Fruit fly (Drosophila melanogaster) whole organism, adult: ENCODE data around the gene mib1.

ENCODE experiments used
- CG11617 ChIP-seq: fragments of 200-800 bp; sonication (Bioruptor generic); optimal IDR thresholded peaks from 2 replicates; lab custom pipeline; 2017; ENCODE audit warnings: mild to moderate bottlenecking, missing biosample characterization, missing genetic modification reagents, missing genetic modification characterization
- CG12768 ChIP-seq: fragments of 200-800 bp; sonication (Bioruptor generic); optimal IDR thresholded peaks from 2 replicates; lab custom pipeline; 2017; ENCODE audit warnings: missing biosample characterization, missing genetic modification characterization, mild to moderate bottlenecking, moderate library complexity, missing genetic modification reagents
- CG14711 ChIP-seq: fragments of 200-800 bp; sonication (Bioruptor generic); optimal IDR thresholded peaks from 2 replicates; lab custom pipeline; 2018; ENCODE audit warnings: missing biosample characterization, mild to moderate bottlenecking, missing genetic modification characterization, moderate library complexity
- CG1620 ChIP-seq: fragments of 200-800 bp; sonication (Bioruptor generic); optimal IDR thresholded peaks from 2 replicates; lab custom pipeline; 2016; ENCODE audit warnings: missing biosample characterization, missing genetic modification characterization
- CG33017 ChIP-seq: fragments of 200-800 bp; sonication (Bioruptor generic); optimal IDR thresholded peaks from 2 replicates; lab custom pipeline; 2018; ENCODE audit warnings: missing biosample characterization, mild to moderate bottlenecking, missing genetic modification characterization, moderate library complexity
- CG5204 ChIP-seq: fragments of 200-800 bp; sonication (Bioruptor generic); optimal IDR thresholded peaks from 2 replicates; lab custom pipeline; 2016; ENCODE audit warnings: missing biosample characterization, missing genetic modification characterization
- CG7045 ChIP-seq: fragments of 200-800 bp; sonication (Bioruptor generic); optimal IDR thresholded peaks from 2 replicates; lab custom pipeline; 2017; ENCODE audit warnings: missing biosample characterization, mild to moderate bottlenecking, missing genetic modification characterization
- CG7101 ChIP-seq: fragments of 200-800 bp; sonication (Bioruptor generic); optimal IDR thresholded peaks from 2 replicates; lab custom pipeline; 2018; ENCODE audit warnings: missing biosample characterization, mild to moderate bottlenecking, missing genetic modification characterization, moderate library complexity
- Clk ChIP-seq: fragments of 200-800 bp; sonication (Bioruptor generic); optimal IDR thresholded peaks from 2 replicates; lab custom pipeline; 2017; ENCODE audit warnings: missing biosample characterization, missing genetic modification characterization
- Crg-1 ChIP-seq: fragments of 200-800 bp; sonication (Bioruptor generic); optimal IDR thresholded peaks from 2 replicates; lab custom pipeline; 2016; ENCODE audit warnings: missing biosample characterization, missing genetic modification characterization
- Hr96 ChIP-seq: fragments of 200-800 bp; sonication (Bioruptor generic); optimal IDR thresholded peaks from 2 replicates; lab custom pipeline; 2016; ENCODE audit warnings: missing biosample characterization, missing genetic modification characterization
- Mnt ChIP-seq: fragments of 200-800 bp; sonication (Bioruptor generic); optimal IDR thresholded peaks from 2 replicates; lab custom pipeline; 2016; ENCODE audit warnings: missing biosample characterization, mild to moderate bottlenecking, missing genetic modification characterization
- bab1 ChIP-seq: fragments of 200-800 bp; sonication (Bioruptor generic); optimal IDR thresholded peaks from 3 replicates; lab custom pipeline; 2019; ENCODE audit warnings: missing biosample characterization, mild to moderate bottlenecking, missing genetic modification characterization, moderate library complexity
- cic ChIP-seq: fragments of 200-800 bp; sonication (Bioruptor generic); optimal IDR thresholded peaks from 2 replicates; lab custom pipeline; 2017; ENCODE audit warnings: missing biosample characterization, mild to moderate bottlenecking, missing genetic modification characterization, moderate library complexity
- cnc ChIP-seq, 2 experiments: fragments of >200 bp; optimal IDR thresholded peaks; 2 replicates each; lab custom pipeline; 2017
- kay ChIP-seq: fragments of 200-800 bp; sonication (Bioruptor generic); peaks from one replicate; lab custom pipeline; 2016; ENCODE audit warnings: missing biosample characterization, missing genetic modification characterization, borderline replicate concordance
- ovo ChIP-seq: fragments of 200-800 bp; sonication (Bioruptor generic); optimal IDR thresholded peaks from 2 replicates; lab custom pipeline; 2016; ENCODE audit warnings: missing biosample characterization, missing genetic modification characterization
- pad ChIP-seq: fragments of 200-800 bp; sonication (Bioruptor generic); optimal IDR thresholded peaks from 3 replicates; lab custom pipeline; 2017; ENCODE audit warnings: missing biosample characterization, missing genetic modification characterization, mild to moderate bottlenecking, moderate library complexity, missing genetic modification reagents
- tj ChIP-seq: fragments of 200-800 bp; sonication (Bioruptor generic); optimal IDR thresholded peaks from 3 replicates; lab custom pipeline; 2017; ENCODE audit warnings: missing biosample characterization, mild to moderate bottlenecking, missing genetic modification characterization, moderate library complexity
- toe ChIP-seq: fragments of 200-800 bp; sonication (Bioruptor generic); optimal IDR thresholded peaks from 2 replicates; lab custom pipeline; 2016; ENCODE audit warnings: missing biosample characterization, missing genetic modification characterization

The mib1 gene

DNA sequence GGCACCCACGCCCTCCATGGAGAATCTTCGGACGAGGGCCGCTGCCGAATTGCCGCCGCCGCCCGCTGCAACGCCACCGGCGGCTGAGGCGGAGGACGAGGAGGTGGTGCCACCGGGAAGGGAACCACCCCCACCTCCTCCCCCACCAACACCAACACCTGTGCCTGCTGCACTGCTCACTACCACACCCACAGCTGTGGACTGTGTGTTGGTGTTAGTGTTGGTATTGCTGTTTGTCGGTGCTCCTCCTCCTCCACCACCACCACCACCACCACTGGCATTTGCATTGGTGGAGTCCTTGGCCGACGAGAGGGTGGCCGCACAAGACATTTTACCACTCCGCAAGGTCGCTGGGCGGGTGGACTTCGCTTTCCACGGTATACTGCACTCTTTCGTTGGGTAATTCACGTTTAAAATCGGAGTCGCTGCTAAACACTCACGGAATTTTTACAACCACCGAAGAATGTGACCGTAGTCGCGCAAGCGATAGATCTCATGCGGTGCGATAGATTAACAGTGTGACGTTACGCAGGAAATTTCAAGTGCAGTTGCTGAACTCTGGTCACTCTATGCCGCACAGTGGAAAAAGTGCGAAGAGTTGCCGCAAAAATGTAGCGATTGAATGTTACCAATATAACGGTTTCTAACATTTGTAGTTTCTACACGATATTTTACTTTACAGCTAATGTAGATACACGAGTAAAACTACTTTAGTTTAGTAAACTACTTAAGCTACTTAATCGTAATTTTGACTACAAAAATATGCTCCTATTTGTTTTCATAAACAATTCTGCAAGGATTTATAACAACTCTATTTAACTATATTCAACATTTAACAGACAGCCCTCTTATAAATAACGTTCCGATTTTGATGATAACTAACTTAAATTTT lies at the start of gene mib1:
mib1 (minus strand) TSS at position 494 of the 892 bp plus-strand sequence.
- TF ChIP-seq Hr96 (peak; percentile 31), cic (GFP tag; lab: Kevin White, UChicago) (peak; percentile 76), CG14711 (peak; percentile 40), toe (GFP tag; lab: Kevin White, UChicago) (no peak), ovo (GFP tag; lab: Kevin White, UChicago) (peak; percentile 44), tj (peak; percentile 22), bab1 (GFP tag; lab: Kevin White, UChicago) (peak; percentile 71), Mnt (GFP tag; lab: Kevin White, UChicago) (peak; percentile 30), CG11617 (peak; percentile 5), CG33017 (tag; lab: Kevin White, UChicago) (no peak), CG7101 (tag; lab: Kevin White, UChicago) (peak; percentile 29), Crg-1 (GFP tag; lab: Kevin White, UChicago) (no peak), CG12768 (peak; percentile 31), pad (peak; percentile 53)

DNA sequence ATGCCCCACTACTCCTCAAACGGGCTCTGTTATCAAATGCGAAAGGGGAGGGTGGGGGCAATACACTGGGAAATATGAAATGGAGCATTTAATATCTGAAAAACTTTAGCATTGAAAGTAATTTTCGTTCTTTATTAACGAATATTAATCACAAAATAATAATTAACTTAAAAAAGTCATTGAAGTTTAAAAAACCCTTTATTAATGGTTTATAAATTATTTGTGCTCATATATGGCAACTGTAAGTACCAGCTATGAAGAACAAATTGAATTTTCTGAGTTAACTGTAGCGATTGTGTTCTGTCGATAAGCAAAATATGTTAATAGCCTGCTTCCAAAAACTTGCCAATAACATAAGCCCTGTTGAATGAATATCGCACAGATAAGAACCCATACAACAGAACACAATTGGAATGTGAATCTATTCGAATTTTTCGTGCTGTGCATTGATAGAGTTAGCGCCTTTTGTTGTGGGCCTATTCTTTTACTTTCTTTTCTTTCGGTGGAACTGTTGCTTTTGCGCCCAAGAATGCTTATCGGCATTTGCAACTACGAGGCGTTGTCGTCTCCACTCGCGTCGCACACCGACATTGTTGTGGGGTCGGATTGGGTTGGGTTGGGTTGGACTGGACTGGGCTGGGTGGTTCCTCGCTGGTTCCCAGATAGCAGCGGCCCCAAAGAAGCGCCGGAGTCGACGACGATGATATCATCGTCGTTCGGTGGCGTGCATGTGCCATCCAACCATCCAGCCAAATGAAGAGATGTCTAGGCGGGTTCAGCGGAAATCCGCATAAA lies 49.4 kb upstream of the mib1 start:
- TF ChIP-seq CG11617 (peak; percentile 1), CG12768 (peak; percentile 3), Clk (GFP tag; lab: Kevin White, UChicago) (no peak)

DNA sequence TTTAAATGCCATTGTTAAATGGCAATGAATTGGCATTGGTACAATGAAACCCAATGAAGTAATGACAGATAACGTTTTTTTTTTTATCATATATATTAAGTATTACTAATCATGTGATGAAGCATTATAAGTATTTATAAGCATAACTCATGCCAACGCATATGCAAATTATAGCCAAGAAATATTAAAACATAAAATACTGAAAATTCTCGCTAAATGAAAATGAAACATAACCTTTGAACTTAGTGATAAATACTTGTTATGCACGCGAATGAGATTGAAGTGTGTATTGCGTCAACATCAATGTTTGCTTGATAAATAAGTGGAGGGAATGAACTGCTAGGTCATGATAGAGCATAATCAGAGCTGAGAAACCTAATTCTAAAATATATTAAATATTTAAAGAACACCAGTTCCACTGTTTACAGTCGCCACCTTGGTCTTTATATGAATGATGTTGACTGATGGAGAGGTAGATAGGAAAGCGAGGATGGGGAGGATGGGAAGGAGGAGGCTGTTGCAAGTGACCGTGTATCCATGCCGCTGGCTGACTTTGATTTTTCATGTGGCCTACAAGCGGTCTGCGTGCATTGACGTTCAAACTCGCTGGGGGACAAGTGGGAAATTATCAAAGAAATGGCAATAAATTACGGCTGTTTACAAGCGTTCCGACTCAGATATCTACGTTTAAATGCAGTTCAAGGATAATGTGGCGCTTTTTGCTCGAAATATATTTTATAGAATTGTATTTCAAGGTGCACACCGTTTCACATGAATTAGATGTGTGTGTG lies 44.7 kb upstream of the mib1 start:
- TF ChIP-seq bab1 (GFP tag; lab: Kevin White, UChicago) (no peak), Crg-1 (GFP tag; lab: Kevin White, UChicago) (no peak), kay (GFP tag; lab: Kevin White, UChicago) (peak; percentile 13), CG11617 (no peak), toe (GFP tag; lab: Kevin White, UChicago) (no peak), CG7101 (tag; lab: Kevin White, UChicago) (no peak), Clk (GFP tag; lab: Kevin White, UChicago) (no peak), Hr96 (no peak)

DNA sequence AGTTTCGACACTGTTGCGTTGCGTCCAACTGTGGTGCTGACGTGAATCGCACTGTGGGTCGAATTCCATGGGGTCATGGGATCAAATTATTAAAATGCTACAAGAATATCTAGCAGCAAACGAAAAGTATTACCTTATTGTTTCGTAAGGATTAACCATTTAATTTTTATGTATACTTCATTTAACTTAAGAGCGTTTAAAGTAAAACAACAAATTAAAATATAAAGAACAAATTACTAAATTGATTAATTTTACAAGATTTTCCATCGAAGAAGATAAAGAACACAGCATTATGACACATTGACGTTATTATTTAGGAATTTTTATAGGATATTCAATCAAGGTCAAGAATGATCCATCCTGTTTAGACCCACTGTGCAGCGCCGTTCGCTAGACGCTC lies 42.5 kb upstream of the mib1 start:
- TF ChIP-seq CG1620: no peak
- TF ChIP-seq CG12768: peak; percentile 38
- no peak for TF ChIP-seq cic (GFP tag; lab: Kevin White, UChicago)
- no peak for TF ChIP-seq CG7045 (GFP tag; lab: Kevin White, UChicago)
- no peak for TF ChIP-seq Clk (GFP tag; lab: Kevin White, UChicago)
- TF ChIP-seq Crg-1 (GFP tag; lab: Kevin White, UChicago): no peak
- TF ChIP-seq CG11617: no peak
- no peak for TF ChIP-seq bab1 (GFP tag; lab: Kevin White, UChicago)
- TF ChIP-seq CG5204 (GFP tag; lab: Kevin White, UChicago): no peak
- no peak for TF ChIP-seq toe (GFP tag; lab: Kevin White, UChicago)
- TF ChIP-seq CG14711: peak; percentile 2
- no peak for TF ChIP-seq tj
- TF ChIP-seq Mnt (GFP tag; lab: Kevin White, UChicago): no peak

DNA sequence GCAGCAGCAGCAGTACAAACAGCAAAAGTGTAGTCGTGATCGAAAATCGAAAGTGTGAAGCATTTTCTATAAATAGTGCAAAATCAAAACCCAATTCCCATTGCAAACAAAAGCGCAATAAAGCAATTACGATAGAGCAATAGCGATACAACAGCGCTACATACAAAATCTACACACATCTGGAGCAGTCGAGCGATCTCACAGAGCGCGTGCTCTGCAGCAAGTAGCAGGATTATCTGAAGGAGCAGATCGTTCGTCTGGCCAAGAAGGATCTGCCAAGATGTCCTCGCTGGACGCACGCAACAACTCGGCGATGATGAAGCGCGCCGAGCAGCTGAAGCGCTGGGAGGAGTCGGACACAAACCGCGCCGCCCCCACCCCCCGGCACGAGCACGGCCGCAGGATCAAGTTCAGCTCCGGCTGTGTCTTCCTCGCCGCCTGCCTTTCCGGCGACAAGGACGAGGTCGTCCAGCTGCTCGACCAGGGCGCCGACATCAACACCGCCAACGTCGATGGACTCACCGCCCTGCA lies 41.5 kb upstream of the mib1 start:
- TF ChIP-seq Crg-1 (GFP tag; lab: Kevin White, UChicago) (no peak), CG11617 (no peak), cnc (optimal IDR thresholded peaks at IDR 0.05; lab: Kevin White, UChicago) (no peak), kay (GFP tag; lab: Kevin White, UChicago) (no peak), Mnt (GFP tag; lab: Kevin White, UChicago) (no peak)
